Fruit fly (Drosophila melanogaster): ENCODE measurements around the gene CG14402.

CG14402 gene

dm6 chr2L:20824136-20824789 lies 24.8 kb upstream of the CG14402 start:
- TF ChIP-seq insv (optimal IDR thresholded peaks at IDR 0.05) (no peak), ttk (optimal IDR thresholded peaks at IDR 0.05) (no peak), psq (optimal IDR thresholded peaks at IDR 0.05) (no peak)

- TF ChIP-seq Sin3A (optimal IDR thresholded peaks at IDR 0.05) (no peak), ttk (optimal IDR thresholded peaks at IDR 0.05) (no peak), insv (optimal IDR thresholded peaks at IDR 0.05) (no peak), h (optimal IDR thresholded peaks at IDR 0.05) (no peak), Myc (optimal IDR thresholded peaks at IDR 0.05) (no peak), psq (optimal IDR thresholded peaks at IDR 0.05) (no peak)
Observed at dm6 chr2L:20825265-20825664, 23.8 kb upstream of the CG14402 start.

- no peak for TF ChIP-seq Myc (optimal IDR thresholded peaks at IDR 0.05)
- no peak for TF ChIP-seq Sin3A (optimal IDR thresholded peaks at IDR 0.05)
- no peak for TF ChIP-seq insv (optimal IDR thresholded peaks at IDR 0.05)
- TF ChIP-seq h (optimal IDR thresholded peaks at IDR 0.05) = no peak
- no peak for TF ChIP-seq psq (optimal IDR thresholded peaks at IDR 0.05)
- no peak for TF ChIP-seq ttk (optimal IDR thresholded peaks at IDR 0.05)
Observed at dm6 chr2L:20826226-20826625, 22.9 kb upstream of the CG14402 start.

dm6 chr2L:20827045-20827444 lies 22.1 kb upstream of the CG14402 start:
- TF ChIP-seq Sin3A (optimal IDR thresholded peaks at IDR 0.05) (no peak), insv (optimal IDR thresholded peaks at IDR 0.05) (no peak), h (optimal IDR thresholded peaks at IDR 0.05) (no peak), ttk (optimal IDR thresholded peaks at IDR 0.05) (no peak), psq (optimal IDR thresholded peaks at IDR 0.05) (no peak), Myc (optimal IDR thresholded peaks at IDR 0.05) (no peak)

dm6 chr2L:20828701-20829100 lies 20.4 kb upstream of the CG14402 start:
- TF ChIP-seq insv (optimal IDR thresholded peaks at IDR 0.05) (no peak), ttk (optimal IDR thresholded peaks at IDR 0.05) (no peak), Sin3A (optimal IDR thresholded peaks at IDR 0.05) (no peak), psq (optimal IDR thresholded peaks at IDR 0.05) (no peak), Myc (optimal IDR thresholded peaks at IDR 0.05) (no peak), h (optimal IDR thresholded peaks at IDR 0.05) (no peak)

dm6 chr2L:20829309-20829708 lies 19.8 kb upstream of the CG14402 start, which contains the start of gene CG31673:
CG31673 (plus strand) TSS chr2L:20829609.
- TF ChIP-seq Myc (optimal IDR thresholded peaks at IDR 0.05) = no peak
- TF ChIP-seq psq (optimal IDR thresholded peaks at IDR 0.05) = no peak
- no peak for TF ChIP-seq insv (optimal IDR thresholded peaks at IDR 0.05)
- TF ChIP-seq Sin3A (optimal IDR thresholded peaks at IDR 0.05) = no peak
- TF ChIP-seq ttk (optimal IDR thresholded peaks at IDR 0.05) = no peak
- TF ChIP-seq h (optimal IDR thresholded peaks at IDR 0.05) = no peak

dm6 chr2L:20829755-20830396 lies 19.2 kb upstream of the CG14402 start:
- no peak for TF ChIP-seq insv (optimal IDR thresholded peaks at IDR 0.05)
- no peak for TF ChIP-seq h (optimal IDR thresholded peaks at IDR 0.05)
- no peak for TF ChIP-seq Sin3A (optimal IDR thresholded peaks at IDR 0.05)
- TF ChIP-seq ttk (optimal IDR thresholded peaks at IDR 0.05) = no peak
- no peak for TF ChIP-seq Myc (optimal IDR thresholded peaks at IDR 0.05)
- no peak for TF ChIP-seq psq (optimal IDR thresholded peaks at IDR 0.05)

dm6 chr2L:20831060-20831459 lies 18.0 kb upstream of the CG14402 start, which contains the start of gene CG31674:
CG31674 (plus strand) TSS chr2L:20831262.
- TF ChIP-seq Myc (optimal IDR thresholded peaks at IDR 0.05) (no peak), ttk (optimal IDR thresholded peaks at IDR 0.05) (no peak), h (optimal IDR thresholded peaks at IDR 0.05) (no peak), insv (optimal IDR thresholded peaks at IDR 0.05) (no peak), Sin3A (optimal IDR thresholded peaks at IDR 0.05) (no peak), psq (optimal IDR thresholded peaks at IDR 0.05) (no peak)

- no peak for TF ChIP-seq Myc (optimal IDR thresholded peaks at IDR 0.05)
- no peak for TF ChIP-seq ttk (optimal IDR thresholded peaks at IDR 0.05)
- no peak for TF ChIP-seq psq (optimal IDR thresholded peaks at IDR 0.05)
- no peak for TF ChIP-seq Sin3A (optimal IDR thresholded peaks at IDR 0.05)
- no peak for TF ChIP-seq insv (optimal IDR thresholded peaks at IDR 0.05)
- no peak for TF ChIP-seq h (optimal IDR thresholded peaks at IDR 0.05)
Observed at dm6 chr2L:20835501-20835900, 13.6 kb upstream of the CG14402 start, which contains the start of gene Oseg5. Oseg5 (minus strand) TSS chr2L:20835840.

- TF ChIP-seq insv (optimal IDR thresholded peaks at IDR 0.05) (no peak), h (optimal IDR thresholded peaks at IDR 0.05) (no peak), ttk (optimal IDR thresholded peaks at IDR 0.05) (no peak), Sin3A (optimal IDR thresholded peaks at IDR 0.05) (no peak), psq (optimal IDR thresholded peaks at IDR 0.05) (no peak), Myc (optimal IDR thresholded peaks at IDR 0.05) (no peak)
Observed at dm6 chr2L:20837885-20838284, 11.2 kb upstream of the CG14402 start, which contains the start of gene Spn38F. Spn38F (minus strand) TSS chr2L:20837985.

dm6 chr2L:20840006-20840405 lies 9.1 kb upstream of the CG14402 start:
- TF ChIP-seq psq (optimal IDR thresholded peaks at IDR 0.05) (no peak), insv (optimal IDR thresholded peaks at IDR 0.05) (no peak), ttk (optimal IDR thresholded peaks at IDR 0.05) (no peak), h (optimal IDR thresholded peaks at IDR 0.05) (no peak), Sin3A (optimal IDR thresholded peaks at IDR 0.05) (no peak), Myc (optimal IDR thresholded peaks at IDR 0.05) (no peak)

- TF ChIP-seq psq (optimal IDR thresholded peaks at IDR 0.05) (no peak), Sin3A (optimal IDR thresholded peaks at IDR 0.05) (no peak), insv (optimal IDR thresholded peaks at IDR 0.05) (no peak), h (optimal IDR thresholded peaks at IDR 0.05) (no peak), ttk (optimal IDR thresholded peaks at IDR 0.05) (no peak), Myc (optimal IDR thresholded peaks at IDR 0.05) (no peak)
Observed at dm6 chr2L:20840462-20841038, 8.6 kb upstream of the CG14402 start, which contains the start of gene CG31676. CG31676 (plus strand) TSS chr2L:20840750.
